Fruit fly (Drosophila melanogaster): ENCODE measurements around the gene Or85e.

Gene Or85e

dm6 chr3R:8673803-8674234 is 38.1 kb upstream of the Or85e start, which contains the start of gene mRpL19 (continued):
- TF ChIP-seq Doc3 (GFP tag; IDR thresholded peaks at IDR 0.05; ENCODE audit: partially characterized antibody) (peak; percentile 39; the same call in 2 of the 3 replicates), CG17829 (tag; optimal IDR thresholded peaks at IDR 0.05) (peak; percentile 69), disco-r (GFP tag; optimal IDR thresholded peaks at IDR 0.05) (no peak), gcm (GFP tag; optimal IDR thresholded peaks at IDR 0.05) (peak; percentile 50), ken (GFP tag; IDR thresholded peaks at IDR 0.05) (no peak), Deaf1 (tag; optimal IDR thresholded peaks at IDR 0.05) (no peak), gce (GFP tag; IDR thresholded peaks at IDR 0.05) (no peak), Poxn (GFP tag; IDR thresholded peaks at IDR 0.05) (no peak), psq (GFP tag; optimal IDR thresholded peaks at IDR 0.05) (no peak), CG30431 (GFP tag; optimal IDR thresholded peaks at IDR 0.05) (no peak), dati (GFP tag; IDR thresholded peaks at IDR 0.05) (no peak), CkIIα-i1 (GFP tag; IDR thresholded peaks at IDR 0.05) (no peak), trem (tag; optimal IDR thresholded peaks at IDR 0.05) (peak; percentile 100), Sry-β (GFP tag; optimal IDR thresholded peaks at IDR 0.05) (no peak), fd102C (GFP tag; optimal IDR thresholded peaks at IDR 0.05) (no peak), CG9727 (GFP tag; optimal IDR thresholded peaks at IDR 0.05) (peak; percentile 26), CG8359 (GFP tag; optimal IDR thresholded peaks at IDR 0.05; ENCODE audit: borderline replicate concordance) (no peak), Hr78 (GFP tag; optimal IDR thresholded peaks at IDR 0.05) (no peak), lab (GFP tag; optimal IDR thresholded peaks at IDR 0.05) (no peak), wor (GFP tag; IDR thresholded peaks at IDR 0.05) (no peak), hkb (optimal IDR thresholded peaks at IDR 0.05) (no peak), hkb (GFP tag; IDR thresholded peaks at IDR 0.05) (peak; percentile 38; the same call in 1 of the 2 replicates), peb (GFP tag; IDR thresholded peaks at IDR 0.05) (no peak), croc (GFP tag; conservative IDR thresholded peaks at IDR 0.05) (no peak), CG7963 (GFP tag; IDR thresholded peaks at IDR 0.05; ENCODE audit: partially characterized antibody) (peak; percentile 58; the same call in 1 of the 3 replicates), CG33557 (GFP tag; optimal IDR thresholded peaks at IDR 0.05) (peak; percentile 39), CG15514 (GFP tag; optimal IDR thresholded peaks at IDR 0.05) (peak; percentile 53), CG12391 (tag; optimal IDR thresholded peaks at IDR 0.05) (peak; percentile 78), her (GFP tag; optimal IDR thresholded peaks at IDR 0.05) (no peak), Dp (GFP tag; optimal IDR thresholded peaks at IDR 0.05) (peak; percentile 31), org-1 (GFP tag; optimal IDR thresholded peaks at IDR 0.05) (no peak), danr (GFP tag; IDR thresholded peaks at IDR 0.05) (no peak), trh (GFP tag; optimal IDR thresholded peaks at IDR 0.05) (no peak), CG2116 (GFP tag; optimal IDR thresholded peaks at IDR 0.05) (peak; percentile 62), Mes4 (GFP tag; optimal IDR thresholded peaks at IDR 0.05) (no peak), Abd-B (GFP tag; optimal IDR thresholded peaks at IDR 0.05) (no peak), dysf (GFP tag; IDR thresholded peaks at IDR 0.05) (no peak), exex (tag; optimal IDR thresholded peaks at IDR 0.05) (peak; percentile 73), HmgD (GFP tag; optimal IDR thresholded peaks at IDR 0.05) (no peak), pho (GFP tag; optimal IDR thresholded peaks at IDR 0.05) (no peak), hb (GFP tag; IDR thresholded peaks at IDR 0.05; ENCODE audit: partially characterized antibody) (no peak; the same call in 2 of the 3 replicates), dm (GFP tag; optimal IDR thresholded peaks at IDR 0.05) (no peak), CG12104 (GFP tag; optimal IDR thresholded peaks at IDR 0.05) (peak; percentile 21), mld (GFP tag; IDR thresholded peaks at IDR 0.05; ENCODE audit: partially characterized antibody) (0 out of 3 replicates have a peak, but pooled peaks have one; percentile 30), cas (GFP tag; IDR thresholded peaks at IDR 0.05) (no peak), CG11696 (GFP tag; IDR thresholded peaks at IDR 0.05) (no peak), CG8089 (GFP tag; optimal IDR thresholded peaks at IDR 0.05) (no peak), tin (GFP tag; optimal IDR thresholded peaks at IDR 0.05) (no peak), Blimp-1 (GFP tag; optimal IDR thresholded peaks at IDR 0.05) (peak; percentile 48), CG11456 (GFP tag; IDR thresholded peaks at IDR 0.05) (no peak), gcm2 (GFP tag; optimal IDR thresholded peaks at IDR 0.05) (no peak)

All from whole organism, embryonic.